Worm (Caenorhabditis elegans): ENCODE measurements around the gene ZK262.19.
"Not testable (repeated sequence)": the region's sequence is repeated elsewhere in the genome, so short reads cannot be mapped to it uniquely, and the experiment has no call there.

ZK262.19 gene

ce11 chrV:18462365-18462837, 37.0 kb upstream of the ZK262.19 start, which contains the start of gene ZK228.4:
ZK228.4 (plus strand) TSS chrV:18462787.
- TF ChIP-seq elt-2 (tag; optimal IDR thresholded peaks at IDR 0.05) = peak; percentile 2
- TF ChIP-seq pax-1 (tag; optimal IDR thresholded peaks at IDR 0.05) = no peak

- TF ChIP-seq ceh-48 (tag; optimal IDR thresholded peaks at IDR 0.05) (no peak), elt-2 (tag; optimal IDR thresholded peaks at IDR 0.05) (peak; percentile 92)
Measured at ce11 chrV:18461200-18461728, 35.8 kb upstream of the ZK262.19 start, which contains the start of gene ZK228.3. ZK228.3 (minus strand) TSS chrV:18461250.

- TF ChIP-seq ama-1 (optimal IDR thresholded peaks at IDR 0.05) (no peak), lim-6 (tag; optimal IDR thresholded peaks at IDR 0.05) (no peak), pha-2 (tag; optimal IDR thresholded peaks at IDR 0.05) (no peak), pat-9 (tag; optimal IDR thresholded peaks at IDR 0.05) (no peak), ref-2 (tag; optimal IDR thresholded peaks at IDR 0.05) (no peak), Y22D7AL.16 (tag; optimal IDR thresholded peaks at IDR 0.05) (no peak), elt-2 (tag; optimal IDR thresholded peaks at IDR 0.05) (no peak), tbx-2 (tag; optimal IDR thresholded peaks at IDR 0.05) (no peak), T23F11.4 (GFP tag; optimal IDR thresholded peaks at IDR 0.05) (no peak), nfya-1 (tag; optimal IDR thresholded peaks at IDR 0.05) (no peak), unc-55 (GFP tag; optimal IDR thresholded peaks at IDR 0.05) (no peak), ceh-45 (GFP tag; IDR thresholded peaks at IDR 0.05) (no peak)
Measured at ce11 chrV:18456574-18456973, 31.1 kb upstream of the ZK262.19 start, which contains the start of gene ZK228.10. ZK228.10 (plus strand) TSS chrV:18456874.

ce11 chrV:18444118-18444517, 18.7 kb upstream of the ZK262.19 start, which contains the start of gene ZK228.1:
ZK228.1 (plus strand) TSS chrV:18444418.
- TF ChIP-seq ceh-34 (tag; optimal IDR thresholded peaks at IDR 0.05) = no peak

ce11 chrV:18439469-18439868, 14.0 kb upstream of the ZK262.19 start, which contains the start of gene ZK262.9:
ZK262.9 (plus strand) TSS chrV:18439769.
- not testable (repeated sequence) for TF ChIP-seq tbx-2 (tag; optimal IDR thresholded peaks at IDR 0.05); ceh-30 (tag; optimal IDR thresholded peaks at IDR 0.05); K09A11.1 (tag; optimal IDR thresholded peaks at IDR 0.05; ENCODE audit: insufficient read depth)

ce11 chrV:18438081-18438480, 12.6 kb upstream of the ZK262.19 start, which contains the start of gene ZK262.8:
ZK262.8 (plus strand) TSS chrV:18438381.
- no peak for TF ChIP-seq hlh-6 (tag; optimal IDR thresholded peaks at IDR 0.05)
- TF ChIP-seq F13H6.1 (tag; optimal IDR thresholded peaks at IDR 0.05) = no peak
- no peak for TF ChIP-seq ref-2 (tag; optimal IDR thresholded peaks at IDR 0.05)
- TF ChIP-seq fkh-10 (GFP tag; optimal IDR thresholded peaks at IDR 0.05) = no peak
- no peak for TF ChIP-seq ceh-24 (tag; optimal IDR thresholded peaks at IDR 0.05)
- TF ChIP-seq pqm-1 (tag; optimal IDR thresholded peaks at IDR 0.05) = no peak
- TF ChIP-seq npax-4 (tag; optimal IDR thresholded peaks at IDR 0.05) = no peak
- TF ChIP-seq nfya-1 (tag; optimal IDR thresholded peaks at IDR 0.05) = no peak
- no peak for TF ChIP-seq ceh-19 (GFP tag; optimal IDR thresholded peaks at IDR 0.05)
- TF ChIP-seq nhr-11 (tag; optimal IDR thresholded peaks at IDR 0.05) = no peak
- no peak for TF ChIP-seq tbx-2 (tag; optimal IDR thresholded peaks at IDR 0.05)
- no peak for TF ChIP-seq ceh-22 (tag; optimal IDR thresholded peaks at IDR 0.05)
- no peak for TF ChIP-seq hlh-30 (tag; optimal IDR thresholded peaks at IDR 0.05; ENCODE audit: insufficient read depth)
- no peak for TF ChIP-seq rnt-1 (tag; optimal IDR thresholded peaks at IDR 0.05)
- TF ChIP-seq ceh-2 (tag; optimal IDR thresholded peaks at IDR 0.05) = no peak
- no peak for TF ChIP-seq pros-1 (tag; optimal IDR thresholded peaks at IDR 0.05)
- no peak for TF ChIP-seq gmeb-2 (tag; optimal IDR thresholded peaks at IDR 0.05)
- TF ChIP-seq sdc-2 (tag; optimal IDR thresholded peaks at IDR 0.05) = no peak
- TF ChIP-seq sox-2 (GFP tag; IDR thresholded peaks at IDR 0.05) = no peak

Measured in whole organism, late embryonic.